Worm (Caenorhabditis elegans): ENCODE measurements around the gene ufm-1.

The ufm-1 gene

ce11 chrIII:7858407-7859029 lies at the start of gene ufm-1, which contains the start of gene coq-5:
TSS of gene ufm-1 (plus strand) at chrIII:7858979.
TSS of gene coq-5 (minus strand) at chrIII:7858457.
- TF ChIP-seq swsn-7 (tag; optimal IDR thresholded peaks at IDR 0.05): no peak
- TF ChIP-seq nhr-47 (tag; optimal IDR thresholded peaks at IDR 0.05): peak; percentile 52
- no peak for TF ChIP-seq unc-86 (tag; optimal IDR thresholded peaks at IDR 0.05)
- TF ChIP-seq ceh-8 (GFP tag; optimal IDR thresholded peaks at IDR 0.05): no peak
- no peak for TF ChIP-seq tlp-1 (tag; optimal IDR thresholded peaks at IDR 0.05)
- peak; percentile 52 for TF ChIP-seq C04F5.9 (tag; optimal IDR thresholded peaks at IDR 0.05)
- no peak for TF ChIP-seq Y116A8C.19 (tag; optimal IDR thresholded peaks at IDR 0.05; ENCODE audit: borderline replicate concordance)
- TF ChIP-seq nhr-20 (tag; optimal IDR thresholded peaks at IDR 0.05): peak; percentile 27
- peak in 1 of 2 experiments; percentile 42 for TF ChIP-seq efl-1 (optimal IDR thresholded peaks at IDR 0.05)
- peak; percentile 31 to 90 for TF ChIP-seq efl-1 (GFP tag; optimal IDR thresholded peaks at IDR 0.05 in 1 of 2)
- no peak for TF ChIP-seq elt-3 (tag; optimal IDR thresholded peaks at IDR 0.05)
- no peak for TF ChIP-seq C16A3.4 (tag; optimal IDR thresholded peaks at IDR 0.05)
- peak; percentile 7 to 42 (median 36) for TF ChIP-seq dpl-1 (GFP tag; optimal IDR thresholded peaks at IDR 0.05)
- peak; percentile 8 for TF ChIP-seq egl-13 (tag; optimal IDR thresholded peaks at IDR 0.05)
- TF ChIP-seq pax-3 (tag; optimal IDR thresholded peaks at IDR 0.05): peak; percentile 12
- no peak for TF ChIP-seq snpc-4 (tag; optimal IDR thresholded peaks at IDR 0.05)
- TF ChIP-seq lin-14 (GFP tag; optimal IDR thresholded peaks at IDR 0.05): peak; percentile 47
- TF ChIP-seq nhr-12 (tag; optimal IDR thresholded peaks at IDR 0.05): no peak
- TF ChIP-seq nhr-71 (tag; optimal IDR thresholded peaks at IDR 0.05): peak; percentile 56
- peak; percentile 10 for TF ChIP-seq rnt-1 (tag; optimal IDR thresholded peaks at IDR 0.05)
- TF ChIP-seq unc-98 (GFP tag; IDR thresholded peaks at IDR 0.05): no peak; the same call in 1 of the 2 replicates
- no peak for TF ChIP-seq skn-1 (tag; optimal IDR thresholded peaks at IDR 0.05)
- no peak for TF ChIP-seq ces-1 (GFP tag; optimal IDR thresholded peaks at IDR 0.05)
- TF ChIP-seq ztf-11 (tag; optimal IDR thresholded peaks at IDR 0.05): peak in 1 of 2 experiments; percentile 55
- TF ChIP-seq lin-13 (GFP tag; optimal IDR thresholded peaks at IDR 0.05): no peak
- peak; percentile 80 for TF ChIP-seq lir-3 (tag; optimal IDR thresholded peaks at IDR 0.05; ENCODE audit: poor library complexity)
- TF ChIP-seq aly-2 (tag; optimal IDR thresholded peaks at IDR 0.05): no peak
- TF ChIP-seq unc-130 (tag; optimal IDR thresholded peaks at IDR 0.05): no peak
- peak; percentile 23 for TF ChIP-seq mep-1 (tag; optimal IDR thresholded peaks at IDR 0.05)
- no peak for TF ChIP-seq zip-4 (GFP tag; optimal IDR thresholded peaks at IDR 0.05)
- TF ChIP-seq nhr-84 (tag; optimal IDR thresholded peaks at IDR 0.05): no peak
- TF ChIP-seq zag-1 (tag; optimal IDR thresholded peaks at IDR 0.05): no peak
- peak; percentile 87 for TF ChIP-seq ceh-90 (tag; optimal IDR thresholded peaks at IDR 0.05)
- TF ChIP-seq fkh-4 (tag; optimal IDR thresholded peaks at IDR 0.05; ENCODE audit: borderline replicate concordance): peak; percentile 53
- no peak for TF ChIP-seq unc-30 (tag; optimal IDR thresholded peaks at IDR 0.05)
- peak; percentile 31 for TF ChIP-seq fkh-8 (tag; optimal IDR thresholded peaks at IDR 0.05)
- peak in 1 of 2 experiments; percentile 12 for TF ChIP-seq lin-35 (GFP tag; optimal IDR thresholded peaks at IDR 0.05)
- peak; percentile 26 for TF ChIP-seq snu-23 (GFP tag; optimal IDR thresholded peaks at IDR 0.05)
- TF ChIP-seq mef-2 (tag; optimal IDR thresholded peaks at IDR 0.05): no peak
- TF ChIP-seq C34B4.2 (tag; optimal IDR thresholded peaks at IDR 0.05): no peak
- no peak for TF ChIP-seq aha-1 (tag; optimal IDR thresholded peaks at IDR 0.05)
- no peak for TF ChIP-seq ceh-88 (GFP tag; IDR thresholded peaks at IDR 0.05)
- no peak for TF ChIP-seq egl-27 (tag; optimal IDR thresholded peaks at IDR 0.05)
- no peak for TF ChIP-seq hlh-17 (GFP tag; optimal IDR thresholded peaks at IDR 0.05; ENCODE audit: borderline replicate concordance)
- TF ChIP-seq nhr-85 (tag): peak; percentile 72
- peak; percentile 7 for TF ChIP-seq xbp-1 (tag; optimal IDR thresholded peaks at IDR 0.05)
- peak; percentile 10; the same call in 1 of the 2 replicates for TF ChIP-seq isw-1 (GFP tag; IDR thresholded peaks at IDR 0.05)
- TF ChIP-seq pag-3 (tag; optimal IDR thresholded peaks at IDR 0.05; ENCODE audit: borderline replicate concordance, insufficient read depth): peak; percentile 8
- peak; percentile 74 for TF ChIP-seq irx-1 (tag; optimal IDR thresholded peaks at IDR 0.05)
- no peak for TF ChIP-seq ceh-63 (GFP tag; optimal IDR thresholded peaks at IDR 0.05)
- TF ChIP-seq blmp-1 (tag; optimal IDR thresholded peaks at IDR 0.05): no peak
- no peak for TF ChIP-seq grh-1 (GFP tag; IDR thresholded peaks at IDR 0.05)

Data from whole organism, L1 larva.